Worm (Caenorhabditis elegans) whole organism, L2 larva: ENCODE results near the gene aqp-2.
A peak's percentile ranks its signal among the peaks of the same experiment; 100 is the strongest.

Experiments used
- C34F6.9 ChIP-seq: fragments of 150-350 bp; optimal IDR thresholded peaks from 2 replicates; lab custom pipeline; 2014; ENCODE audit warnings: missing biosample characterization, missing genetic modification characterization
- F13H6.1 ChIP-seq: sonication (generic microtip); optimal IDR thresholded peaks from 2 replicates; lab custom pipeline; 2016; ENCODE audit warnings: missing genetic modification characterization, missing compliant biosample characterization
- R02D3.7 ChIP-seq: fragments of 150-350 bp; optimal IDR thresholded peaks from 2 replicates; lab custom pipeline; 2014; ENCODE audit warnings: missing biosample characterization, missing genetic modification characterization
- alr-1 ChIP-seq: fragments of 150-350 bp; optimal IDR thresholded peaks from 2 replicates; lab custom pipeline; 2014; ENCODE audit warnings: missing biosample characterization, missing genetic modification characterization
- aly-2 ChIP-seq: fragments of 150-350 bp; optimal IDR thresholded peaks from 2 replicates; lab custom pipeline; 2014; ENCODE audit warnings: missing biosample characterization, missing genetic modification characterization
- ama-1 ChIP-seq: fragments of 150-350 bp; optimal IDR thresholded peaks from 2 replicates; lab custom pipeline; 2018; ENCODE audit warnings: inconsistent platforms
- blmp-1 ChIP-seq: sonication (generic microtip); optimal IDR thresholded peaks from 2 replicates; lab custom pipeline; 2017; ENCODE audit warnings: missing genetic modification characterization, mild to moderate bottlenecking, missing compliant biosample characterization, antibody characterized with exemption, moderate library complexity; ENCODE audit not compliant: insufficient read depth
- ceh-16 ChIP-seq: fragments of 150-350 bp; optimal IDR thresholded peaks from 2 replicates; lab custom pipeline; 2014; ENCODE audit warnings: missing biosample characterization, missing genetic modification characterization
- ceh-82 ChIP-seq: fragments of 150-350 bp; optimal IDR thresholded peaks from 2 replicates; lab custom pipeline; 2014; ENCODE audit warnings: missing biosample characterization, missing genetic modification characterization
- crh-2 ChIP-seq: sonication (generic microtip); optimal IDR thresholded peaks from 2 replicates; lab custom pipeline; 2017; ENCODE audit warnings: missing biosample characterization, missing genetic modification characterization
- dmd-4 ChIP-seq: sonication (generic microtip); optimal IDR thresholded peaks from 2 replicates; lab custom pipeline; 2017; ENCODE audit warnings: missing biosample characterization, missing genetic modification characterization
- egl-27 ChIP-seq: sonication (generic microtip); optimal IDR thresholded peaks from 3 replicates; lab custom pipeline; 2017; ENCODE audit warnings: missing biosample characterization, missing genetic modification reagents, missing genetic modification characterization
- elt-1 ChIP-seq: fragments of 150-350 bp; optimal IDR thresholded peaks from 2 replicates; lab custom pipeline; 2014; ENCODE audit warnings: missing biosample characterization, missing genetic modification characterization
- elt-3 ChIP-seq: sonication (generic microtip); optimal IDR thresholded peaks from 2 replicates; lab custom pipeline; 2017; ENCODE audit warnings: missing biosample characterization, missing genetic modification characterization
- fos-1 ChIP-seq: fragments of 150-350 bp; optimal IDR thresholded peaks from 2 replicates; lab custom pipeline; 2014; ENCODE audit warnings: missing biosample characterization, missing genetic modification characterization
- gmeb-1 ChIP-seq: fragments of 150-350 bp; optimal IDR thresholded peaks from 2 replicates; lab custom pipeline; 2014; ENCODE audit warnings: missing biosample characterization, missing genetic modification characterization
- lin-13 ChIP-seq: fragments of 150-350 bp; optimal IDR thresholded peaks from 2 replicates; lab custom pipeline; 2014; ENCODE audit warnings: missing biosample characterization, missing genetic modification reagents, missing genetic modification characterization
- lin-39 ChIP-seq: fragments of 150-350 bp; optimal IDR thresholded peaks from 2 replicates; lab custom pipeline; 2014; ENCODE audit warnings: missing biosample characterization, missing genetic modification reagents, missing genetic modification characterization
- lsy-2 ChIP-seq, 2 experiments: fragments of 150-350 bp in 1 of 2; sonication (generic microtip) in 1 of 2; optimal IDR thresholded peaks; 2 replicates each; lab custom pipeline; 2014 to 2017; ENCODE audit warnings: missing biosample characterization in 2 of 2, missing genetic modification characterization in 2 of 2
- mab-5 ChIP-seq: fragments of 150-350 bp; optimal IDR thresholded peaks from 2 replicates; lab custom pipeline; 2014; ENCODE audit warnings: missing biosample characterization, missing genetic modification characterization
- nhr-10 ChIP-seq: sonication (generic microtip); optimal IDR thresholded peaks from 2 replicates; lab custom pipeline; 2017; ENCODE audit warnings: missing biosample characterization, missing genetic modification characterization
- nhr-11 ChIP-seq: fragments of 150-350 bp; optimal IDR thresholded peaks from 2 replicates; lab custom pipeline; 2014; ENCODE audit warnings: missing biosample characterization, missing genetic modification characterization
- nhr-12 ChIP-seq: fragments of 150-350 bp; optimal IDR thresholded peaks from 2 replicates; lab custom pipeline; 2014; ENCODE audit warnings: missing biosample characterization, missing genetic modification characterization
- nhr-129 ChIP-seq: fragments of 150-350 bp; optimal IDR thresholded peaks from 2 replicates; lab custom pipeline; 2014; ENCODE audit warnings: missing biosample characterization, missing genetic modification characterization
- nhr-23 ChIP-seq: fragments of 150-350 bp; optimal IDR thresholded peaks from 2 replicates; lab custom pipeline; 2014; ENCODE audit warnings: missing biosample characterization, missing genetic modification reagents, missing genetic modification characterization
- nhr-237 ChIP-seq: fragments of 150-350 bp; optimal IDR thresholded peaks from 2 replicates; lab custom pipeline; 2014; ENCODE audit warnings: missing biosample characterization, missing genetic modification characterization
- nhr-25 ChIP-seq: fragments of 150-350 bp; sonication (generic microtip); optimal IDR thresholded peaks from 3 replicates; lab custom pipeline; 2014; ENCODE audit warnings: missing biosample characterization, missing genetic modification characterization
- nhr-6 ChIP-seq: fragments of 150-350 bp; optimal IDR thresholded peaks from 2 replicates; lab custom pipeline; 2014; ENCODE audit warnings: missing biosample characterization, missing genetic modification characterization
- nhr-77 ChIP-seq: fragments of 150-350 bp; optimal IDR thresholded peaks from 2 replicates; lab custom pipeline; 2014; ENCODE audit warnings: missing biosample characterization, missing genetic modification characterization
- peb-1 ChIP-seq: fragments of 150-350 bp; optimal IDR thresholded peaks from 2 replicates; lab custom pipeline; 2014; ENCODE audit warnings: missing biosample characterization, missing genetic modification characterization
- sem-4 ChIP-seq: fragments of 150-350 bp; optimal IDR thresholded peaks from 2 replicates; lab custom pipeline; 2014; ENCODE audit warnings: missing biosample characterization, missing genetic modification reagents, missing genetic modification characterization
- skn-1 ChIP-seq: sonication (generic microtip); optimal IDR thresholded peaks from 2 replicates; lab custom pipeline; 2017; ENCODE audit warnings: missing biosample characterization, missing genetic modification characterization
- sma-3 ChIP-seq: sonication (generic microtip); optimal IDR thresholded peaks from 2 replicates; lab custom pipeline; 2016; ENCODE audit warnings: missing genetic modification reagents, missing genetic modification characterization, missing compliant biosample characterization
- sma-9 ChIP-seq, 2 experiments: fragments of 150-350 bp in 1 of 2; sonication (generic microtip) in 1 of 2; optimal IDR thresholded peaks; 2 replicates each; lab custom pipeline; 2014 to 2016; ENCODE audit warnings: missing genetic modification characterization in 2 of 2, mild to moderate bottlenecking in 1 of 2, missing biosample characterization in 1 of 2, missing compliant biosample characterization in 1 of 2, missing genetic modification reagents in 1 of 2, moderate library complexity in 1 of 2
- snpc-4 ChIP-seq: fragments of 150-350 bp; optimal IDR thresholded peaks from 2 replicates; lab custom pipeline; 2014; ENCODE audit warnings: missing biosample characterization, missing genetic modification characterization
- unc-39 ChIP-seq: fragments of 150-350 bp; optimal IDR thresholded peaks from 2 replicates; lab custom pipeline; 2014; ENCODE audit warnings: missing biosample characterization, missing genetic modification characterization
- unc-55 ChIP-seq: fragments of 150-350 bp; sonication (generic microtip); optimal IDR thresholded peaks from 3 replicates; lab custom pipeline; 2014; ENCODE audit warnings: missing biosample characterization, missing genetic modification reagents, missing genetic modification characterization
- unc-62 ChIP-seq: fragments of 150-350 bp; optimal IDR thresholded peaks from 2 replicates; lab custom pipeline; 2014; ENCODE audit warnings: missing biosample characterization, missing genetic modification reagents, missing genetic modification characterization
- zag-1 ChIP-seq: fragments of 150-350 bp; optimal IDR thresholded peaks from 2 replicates; lab custom pipeline; 2014; ENCODE audit warnings: missing biosample characterization, missing genetic modification characterization
- ztf-1 ChIP-seq: fragments of 200-800 bp; sonication (Bioruptor generic); conservative IDR thresholded peaks from 2 replicates; pipeline ENCODE4 v1.3.6; 2022; ENCODE audit warnings: missing genetic modification characterization, missing compliant biosample characterization
- ztf-11 ChIP-seq: sonication (generic microtip); optimal IDR thresholded peaks from 2 replicates; lab custom pipeline; 2017; ENCODE audit warnings: missing biosample characterization, missing genetic modification characterization
- ztf-4 ChIP-seq: fragments of 150-350 bp; optimal IDR thresholded peaks from 2 replicates; lab custom pipeline; 2014; ENCODE audit warnings: missing biosample characterization, missing genetic modification characterization

Gene aqp-2

DNA sequence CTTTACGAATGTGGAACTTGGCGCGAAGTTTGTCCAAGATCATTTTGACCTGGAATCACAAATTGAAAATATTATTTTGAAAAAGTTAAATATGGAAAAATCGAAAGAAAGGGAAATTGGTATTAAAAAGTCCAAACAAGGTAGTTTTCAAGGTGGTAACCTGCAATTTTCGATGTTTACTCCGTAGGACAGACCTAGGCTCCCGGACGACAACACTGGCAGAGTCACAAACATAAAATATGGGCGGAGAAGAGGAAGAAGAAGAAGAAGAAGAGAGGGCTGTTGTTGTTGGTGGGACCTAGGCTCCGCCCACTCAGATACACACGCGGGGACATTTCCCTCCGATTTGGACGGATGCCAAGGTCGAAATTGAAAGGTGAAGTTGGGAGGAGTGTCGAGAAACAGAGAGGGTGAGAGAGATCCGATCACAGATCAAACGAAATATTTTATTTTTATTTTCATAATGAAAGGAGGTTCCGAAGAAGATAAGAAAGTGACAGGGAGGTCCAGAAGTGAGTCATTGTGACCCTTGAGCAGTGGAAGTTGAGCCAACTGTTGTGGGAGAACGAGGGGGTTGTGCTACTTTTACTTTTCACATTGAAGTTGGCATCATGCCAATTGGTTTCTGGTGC is at the start of gene aqp-2:
TSS of gene aqp-2 (minus strand) at position 51 of the 632 bp plus-strand sequence.
- TF ChIP-seq C34F6.9 (tag; lab: Kevin White, UChicago) (peak; percentile 17), ama-1 (peak; percentile 17), ceh-16 (tag; lab: Kevin White, UChicago) (no peak), nhr-25 (tag; lab: Kevin White, UChicago) (peak; percentile 31), nhr-10 (tag; lab: Kevin White, UChicago) (no peak), sma-9 (GFP tag; optimal IDR thresholded peaks at IDR 0.05; lab: Kevin White, UChicago) (peak; percentile 82), sma-9 (tag; optimal IDR thresholded peaks at IDR 0.05; lab: Kevin White, UChicago) (no peak), lsy-2 (tag; optimal IDR thresholded peaks at IDR 0.05; lab: Kevin White, UChicago) (peak in 1 of 2 experiments; percentile 36), nhr-129 (tag; lab: Kevin White, UChicago) (peak; percentile 53), peb-1 (no peak), F13H6.1 (tag; lab: Kevin White, UChicago) (peak; percentile 68), unc-62 (GFP tag; lab: Kevin White, UChicago) (no peak), fos-1 (tag; lab: Kevin White, UChicago) (peak; percentile 2)

DNA sequence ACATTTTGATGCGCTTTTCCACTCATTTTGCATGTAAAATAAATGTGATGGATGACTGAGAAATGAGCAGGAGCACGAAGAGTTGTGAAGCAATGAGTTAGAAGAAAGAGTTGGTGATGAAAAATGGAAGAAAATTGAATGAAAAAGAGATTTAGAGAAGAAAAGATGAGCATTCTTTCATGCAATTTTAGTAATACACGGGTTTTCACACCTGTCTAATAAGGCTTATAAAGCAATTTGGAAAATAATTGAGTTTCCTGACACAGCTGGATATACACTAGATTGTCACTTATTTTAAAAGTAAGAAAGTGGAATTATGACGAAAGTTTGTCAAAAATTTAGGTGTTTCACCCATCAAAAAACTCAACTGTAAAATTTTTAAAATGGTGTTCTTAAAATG is 49.0 kb upstream of the aqp-2 start:
- TF ChIP-seq nhr-23 (no peak), unc-55 (GFP tag; lab: Kevin White, UChicago) (peak; percentile 31), snpc-4 (tag; lab: Kevin White, UChicago) (no peak), elt-3 (tag; lab: Kevin White, UChicago) (no peak)

DNA sequence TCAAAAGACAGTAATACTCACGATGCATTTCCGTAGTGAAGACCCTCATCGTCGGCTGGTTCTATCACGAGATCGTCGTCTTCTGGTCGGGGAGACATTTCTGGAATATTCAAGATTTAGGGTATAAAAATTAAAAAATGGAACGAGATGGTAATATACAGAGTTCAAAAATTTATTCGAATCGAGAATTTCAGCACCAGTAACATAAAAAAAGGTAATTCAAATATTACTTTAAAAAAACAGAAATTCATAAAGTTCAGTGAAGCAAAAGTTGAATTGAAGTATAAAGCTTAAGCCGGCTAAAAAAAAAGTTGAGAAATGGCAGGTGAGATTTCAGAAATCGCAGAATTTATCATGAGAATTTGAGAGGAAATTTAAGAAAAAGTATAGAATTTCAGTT is 48.4 kb upstream of the aqp-2 start, which contains the start of gene cam-1:
TSS of gene cam-1 (minus strand) at position 101 of the 400 bp plus-strand sequence.
- no peak for TF ChIP-seq egl-27
- no peak for TF ChIP-seq fos-1 (tag; lab: Kevin White, UChicago)
- no peak for TF ChIP-seq elt-3 (tag; lab: Kevin White, UChicago)
- TF ChIP-seq nhr-6 (tag; lab: Kevin White, UChicago) = no peak
- TF ChIP-seq, all 48 proteins: peak for 0

DNA sequence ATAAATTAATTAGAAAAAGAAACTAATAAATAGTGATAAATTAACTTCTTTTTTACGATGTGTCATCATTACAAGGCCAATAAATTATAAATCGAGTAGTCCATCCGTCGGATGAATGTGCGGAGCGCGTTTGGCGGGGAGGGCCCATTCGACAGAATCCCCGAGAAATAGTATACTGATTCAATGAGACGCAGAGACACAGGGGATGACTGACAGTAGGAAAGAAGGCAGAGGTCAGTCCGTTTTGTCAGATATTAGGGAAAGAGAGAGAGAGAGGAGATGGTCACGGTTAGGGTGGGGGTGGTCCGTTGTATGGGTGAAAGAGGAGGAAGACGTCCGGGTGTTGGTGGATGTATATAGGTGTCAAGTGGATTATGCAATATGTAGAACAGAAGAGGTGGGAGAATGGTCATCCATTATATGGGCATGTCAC is 46.8 kb upstream of the aqp-2 start:
- TF ChIP-seq egl-27 = no peak
- TF ChIP-seq mab-5 = peak; percentile 87

DNA sequence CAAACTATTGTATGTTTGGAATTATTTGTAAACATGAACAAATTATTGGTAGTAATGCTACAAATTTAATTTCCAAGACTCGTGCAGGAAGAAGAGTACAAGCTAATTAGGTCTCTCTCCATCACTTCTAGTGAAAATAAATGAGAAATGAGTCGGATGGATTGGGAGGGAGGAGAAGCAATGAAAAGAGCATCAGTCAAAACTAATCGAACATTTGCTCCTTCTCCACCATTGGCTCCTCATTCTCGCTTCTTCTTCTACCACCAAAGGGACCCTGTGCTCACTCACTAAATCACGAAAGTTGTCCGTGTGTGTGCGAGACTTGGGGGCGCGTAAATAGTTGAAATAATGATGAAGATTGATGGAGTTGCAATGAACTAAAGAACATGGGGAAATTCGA is 45.1 kb upstream of the aqp-2 start:
- TF ChIP-seq unc-39 (no peak), mab-5 (peak; percentile 93), ama-1 (no peak), nhr-237 (tag; lab: Kevin White, UChicago) (no peak), sma-9 (GFP tag; optimal IDR thresholded peaks at IDR 0.05; lab: Kevin White, UChicago) (peak; percentile 46), sma-9 (tag; optimal IDR thresholded peaks at IDR 0.05; lab: Kevin White, UChicago) (no peak), F13H6.1 (tag; lab: Kevin White, UChicago) (peak; percentile 57), ceh-82 (tag; lab: Kevin White, UChicago) (no peak), elt-1 (tag; lab: Kevin White, UChicago) (no peak), dmd-4 (tag; lab: Kevin White, UChicago) (no peak), nhr-10 (tag; lab: Kevin White, UChicago) (no peak), ztf-1 (GFP tag; lab: Robert Waterston, UW) (no peak), nhr-25 (tag; lab: Kevin White, UChicago) (no peak), lin-39 (peak; percentile 79), ztf-11 (tag; lab: Kevin White, UChicago) (no peak), zag-1 (peak; percentile 50), C34F6.9 (tag; lab: Kevin White, UChicago) (peak; percentile 56), ceh-16 (tag; lab: Kevin White, UChicago) (no peak), lsy-2 (tag; optimal IDR thresholded peaks at IDR 0.05; lab: Kevin White, UChicago) (peak in 1 of 2 experiments; percentile 59), egl-27 (no peak), sem-4 (tag; lab: Kevin White, UChicago) (peak; percentile 50), sma-3 (no peak), ztf-4 (tag; lab: Kevin White, UChicago) (peak; percentile 23), nhr-77 (tag; lab: Kevin White, UChicago) (no peak), nhr-6 (tag; lab: Kevin White, UChicago) (no peak), lin-13 (GFP tag; lab: Kevin White, UChicago) (no peak), gmeb-1 (tag; lab: Kevin White, UChicago) (no peak), nhr-12 (tag; lab: Kevin White, UChicago) (no peak), alr-1 (tag; lab: Kevin White, UChicago) (no peak), skn-1 (no peak), nhr-11 (tag; lab: Kevin White, UChicago) (no peak), crh-2 (tag; lab: Kevin White, UChicago) (no peak), nhr-23 (no peak), nhr-129 (tag; lab: Kevin White, UChicago) (peak; percentile 33), unc-55 (GFP tag; lab: Kevin White, UChicago) (peak; percentile 2), snpc-4 (tag; lab: Kevin White, UChicago) (no peak), unc-62 (GFP tag; lab: Kevin White, UChicago) (peak; percentile 46), blmp-1 (no peak), R02D3.7 (tag; lab: Kevin White, UChicago) (no peak), aly-2 (tag; lab: Kevin White, UChicago) (no peak)
